Worm (Caenorhabditis elegans): ENCODE data around the gene par-1.

DNA sequence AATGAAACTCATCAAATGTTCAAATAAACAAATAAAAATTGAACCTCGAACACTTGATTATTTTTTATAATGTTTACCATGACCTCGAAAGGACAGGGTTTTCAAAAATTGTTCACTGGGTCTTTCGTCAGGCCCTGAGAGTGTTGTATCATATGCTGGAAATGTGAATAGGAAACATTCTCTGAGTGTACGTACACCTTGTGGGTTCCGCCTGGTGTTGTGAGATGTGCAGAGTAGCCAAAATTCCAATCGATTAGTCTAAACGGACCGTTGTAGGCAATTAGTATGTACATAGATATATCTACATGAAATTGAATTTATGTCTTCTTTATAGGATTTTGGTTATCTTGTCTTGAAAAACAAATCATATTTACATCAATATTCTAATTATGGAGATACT, 50.6 kb downstream of the par-1 start:
- TF ChIP-seq odd-2 (tag; optimal IDR thresholded peaks at IDR 0.05), result no peak
- no peak for TF ChIP-seq hlh-8 (tag; optimal IDR thresholded peaks at IDR 0.05)
- TF ChIP-seq eyg-1 (tag; optimal IDR thresholded peaks at IDR 0.05), result no peak
- no peak for TF ChIP-seq ttx-3 (tag; optimal IDR thresholded peaks at IDR 0.05)
- TF ChIP-seq unc-86 (tag; optimal IDR thresholded peaks at IDR 0.05), result no peak
